Worm (Caenorhabditis elegans) whole organism, young adult: ENCODE data around the gene C18E9.7.

Source experiments
- B0035.1 ChIP-seq: sonication (generic microtip); optimal IDR thresholded peaks from 2 replicates; lab custom pipeline; 2016; ENCODE audit warnings: missing genetic modification characterization, mild to moderate bottlenecking, missing compliant biosample characterization, missing genotype, missing genetic modification reagents
- D2030.7 ChIP-seq: fragments of 200-800 bp; sonication (Bioruptor generic); IDR thresholded peaks from 2 replicates; pipeline ENCODE4 v1.3.6; 2022; ENCODE audit warnings: missing genetic modification reagents, missing genetic modification characterization, missing compliant biosample characterization
- K12H6.12 ChIP-seq: fragments of 200-800 bp; sonication (Bioruptor generic); optimal IDR thresholded peaks from 2 replicates; lab custom pipeline; 2018; ENCODE audit warnings: mild to moderate bottlenecking, missing genetic modification characterization, missing compliant biosample characterization
- lag-1 ChIP-seq: fragments of 200-800 bp; sonication (Bioruptor generic); IDR thresholded peaks from 2 replicates; pipeline ENCODE4 v1.3.6; 2022; ENCODE audit warnings: missing genetic modification reagents, missing genetic modification characterization, missing compliant biosample characterization
- let-526 ChIP-seq: fragments of 200-800 bp; sonication (Bioruptor generic); IDR thresholded peaks from 2 replicates; pipeline ENCODE4 v1.3.6; 2022; ENCODE audit warnings: missing genetic modification reagents, missing genetic modification characterization, missing compliant biosample characterization
- nfya-1 ChIP-seq: sonication (generic microtip); optimal IDR thresholded peaks from 2 replicates; lab custom pipeline; 2017; ENCODE audit warnings: antibody characterized with exemption, missing compliant biosample characterization, missing genetic modification characterization, borderline replicate concordance; ENCODE audit not compliant: insufficient read depth
- nhr-120 ChIP-seq: fragments of 200-800 bp; sonication (Bioruptor generic); IDR thresholded peaks from 2 replicates; pipeline ENCODE4 v1.3.6; 2022; ENCODE audit warnings: missing genetic modification characterization, missing compliant biosample characterization
- pha-4 ChIP-seq: fragments of 150-350 bp; sonication (generic microtip); optimal IDR thresholded peaks from 2 replicates; lab custom pipeline; 2014; ENCODE audit warnings: missing biosample characterization, missing genetic modification reagents, missing genetic modification characterization
- snpc-4 ChIP-seq, 5 experiments: fragments of 150-350 bp in 1 of 5; sonication (generic microtip) in 4 of 5; optimal IDR thresholded peaks; 2 replicates each; lab custom pipeline; 2014 to 2018; ENCODE audit warnings: missing genetic modification characterization in 5 of 5, missing biosample characterization in 3 of 5, antibody characterized with exemption in 2 of 5, mild to moderate bottlenecking in 2 of 5, missing compliant biosample characterization in 2 of 5, missing genotype in 2 of 5, moderate library complexity in 2 of 5, missing genetic modification reagents in 1 of 5

ce11 chrII:8931405-8932149, 51.0 kb downstream of the C18E9.7 start:
- TF ChIP-seq lag-1, result no peak
- TF ChIP-seq D2030.7 (GFP tag; lab: Robert Waterston, UW), result no peak
- no peak for TF ChIP-seq B0035.1 (tag; lab: Kevin White, UChicago)
- TF ChIP-seq pha-4 (tag; lab: Kevin White, UChicago), result no peak
- no peak for TF ChIP-seq nhr-120 (GFP tag; lab: Robert Waterston, UW)
- no peak for TF ChIP-seq nfya-1 (tag; lab: Kevin White, UChicago)
- TF ChIP-seq K12H6.12, result no peak
- TF ChIP-seq let-526 (GFP tag; lab: Robert Waterston, UW), result no peak
- TF ChIP-seq snpc-4 (GFP tag; optimal IDR thresholded peaks at IDR 0.05; lab: Kevin White, UChicago), result no peak
- TF ChIP-seq snpc-4 (tag; optimal IDR thresholded peaks at IDR 0.05; lab: Kevin White, UChicago), result peak in 1 of 4 experiments; percentile 10
